Worm (Caenorhabditis elegans) whole organism, late embryonic: ENCODE results near the gene F11D11.6.

Experiments
- C08G9.2 ChIP-seq: sonication (generic microtip); optimal IDR thresholded peaks from 2 replicates; lab custom pipeline; 2016; ENCODE audit warnings: mild to moderate bottlenecking, missing genetic modification characterization, moderate library complexity, missing compliant biosample characterization
- C38D4.7 ChIP-seq: fragments of 200-800 bp; sonication (Bioruptor generic); optimal IDR thresholded peaks from 2 replicates; lab custom pipeline; 2018; ENCODE audit warnings: mild to moderate bottlenecking, missing genetic modification characterization, moderate library complexity, missing compliant biosample characterization
- F13H6.1 ChIP-seq: sonication (generic microtip); optimal IDR thresholded peaks from 2 replicates; lab custom pipeline; 2016; ENCODE audit warnings: missing genetic modification characterization, missing compliant biosample characterization
- K02D7.2 ChIP-seq: sonication (generic microtip); optimal IDR thresholded peaks from 2 replicates; lab custom pipeline; 2017; ENCODE audit warnings: mild to moderate bottlenecking, missing genetic modification characterization, missing compliant biosample characterization
- T23F11.4 ChIP-seq: fragments of 200-800 bp; sonication (Bioruptor generic); optimal IDR thresholded peaks from 2 replicates; lab custom pipeline; 2018; ENCODE audit warnings: mild to moderate bottlenecking, missing genetic modification characterization, missing compliant biosample characterization
- ahr-1 ChIP-seq: sonication (generic microtip); optimal IDR thresholded peaks from 2 replicates; lab custom pipeline; 2016; ENCODE audit warnings: missing genetic modification characterization, missing compliant biosample characterization
- ama-1 ChIP-seq: fragments of 150-350 bp; optimal IDR thresholded peaks from 2 replicates; lab custom pipeline; 2014
- ceh-18 ChIP-seq: sonication (generic microtip); optimal IDR thresholded peaks from 2 replicates; lab custom pipeline; 2016; ENCODE audit warnings: missing genetic modification characterization, missing compliant biosample characterization
- ceh-30 ChIP-seq: fragments of 150-350 bp; optimal IDR thresholded peaks from 2 replicates; lab custom pipeline; 2014; ENCODE audit warnings: missing biosample characterization, missing genetic modification characterization
- ceh-31 ChIP-seq: sonication (generic microtip); optimal IDR thresholded peaks from 2 replicates; lab custom pipeline; 2016; ENCODE audit warnings: missing genetic modification characterization, missing compliant biosample characterization
- ceh-34 ChIP-seq: sonication (generic microtip); optimal IDR thresholded peaks from 2 replicates; lab custom pipeline; 2016; ENCODE audit warnings: mild to moderate bottlenecking, missing genetic modification characterization, missing compliant biosample characterization
- ceh-48 ChIP-seq: sonication (generic microtip); optimal IDR thresholded peaks from 2 replicates; lab custom pipeline; 2016; ENCODE audit warnings: missing genetic modification characterization, inconsistent platforms, missing compliant biosample characterization
- ceh-9 ChIP-seq: sonication (generic microtip); optimal IDR thresholded peaks from 2 replicates; lab custom pipeline; 2016; ENCODE audit warnings: mild to moderate bottlenecking, missing genetic modification characterization, inconsistent platforms, missing compliant biosample characterization
- dmd-4 ChIP-seq: sonication (generic microtip); optimal IDR thresholded peaks from 2 replicates; lab custom pipeline; 2016; ENCODE audit warnings: borderline replicate concordance, missing genetic modification characterization, missing compliant biosample characterization
- dve-1 ChIP-seq: sonication (generic microtip); optimal IDR thresholded peaks from 2 replicates; lab custom pipeline; 2017; ENCODE audit warnings: antibody characterized with exemption, mild to moderate bottlenecking, missing genetic modification characterization, missing compliant biosample characterization
- elt-2 ChIP-seq: sonication (generic microtip); optimal IDR thresholded peaks from 2 replicates; lab custom pipeline; 2016; ENCODE audit warnings: missing genetic modification reagents, missing genetic modification characterization, missing compliant biosample characterization
- elt-4 ChIP-seq: sonication (generic microtip); optimal IDR thresholded peaks from 2 replicates; lab custom pipeline; 2016; ENCODE audit warnings: missing genetic modification characterization, missing compliant biosample characterization
- ets-4 ChIP-seq: sonication (generic microtip); optimal IDR thresholded peaks from 2 replicates; lab custom pipeline; 2016; ENCODE audit warnings: missing genetic modification characterization, missing compliant biosample characterization
- fkh-10 ChIP-seq: fragments of 150-350 bp; optimal IDR thresholded peaks from 2 replicates; lab custom pipeline; 2014; ENCODE audit warnings: missing biosample characterization, missing genetic modification reagents, missing genetic modification characterization
- gmeb-2 ChIP-seq: sonication (generic microtip); optimal IDR thresholded peaks from 2 replicates; lab custom pipeline; 2016; ENCODE audit warnings: missing genetic modification characterization, inconsistent platforms, missing compliant biosample characterization
- hlh-15 ChIP-seq: sonication (generic microtip); optimal IDR thresholded peaks from 2 replicates; lab custom pipeline; 2016; ENCODE audit warnings: missing genetic modification characterization, missing compliant biosample characterization
- hlh-30 ChIP-seq: sonication (generic microtip); optimal IDR thresholded peaks from 2 replicates; lab custom pipeline; 2017; ENCODE audit warnings: antibody characterized with exemption, missing genetic modification characterization, missing compliant biosample characterization; ENCODE audit not compliant: insufficient read depth
- hlh-8 ChIP-seq: sonication (generic microtip); optimal IDR thresholded peaks from 2 replicates; lab custom pipeline; 2016; ENCODE audit warnings: missing genotype, missing genetic modification characterization, missing compliant biosample characterization
- lin-11 ChIP-seq: fragments of 200-800 bp; sonication (Bioruptor generic); optimal IDR thresholded peaks from 2 replicates; lab custom pipeline; 2018; ENCODE audit warnings: mild to moderate bottlenecking, missing genetic modification characterization, missing compliant biosample characterization
- madf-2 ChIP-seq: sonication (generic microtip); optimal IDR thresholded peaks from 2 replicates; lab custom pipeline; 2017; ENCODE audit warnings: missing genetic modification characterization, missing compliant biosample characterization
- mec-3 ChIP-seq: sonication (generic microtip); optimal IDR thresholded peaks from 2 replicates; lab custom pipeline; 2016; ENCODE audit warnings: borderline replicate concordance, missing genetic modification characterization, missing compliant biosample characterization
- nfya-1 ChIP-seq: sonication (generic microtip); optimal IDR thresholded peaks from 2 replicates; lab custom pipeline; 2017; ENCODE audit warnings: missing genetic modification characterization, mild to moderate bottlenecking, missing compliant biosample characterization, antibody characterized with exemption, moderate library complexity
- nhr-232 ChIP-seq: sonication (generic microtip); optimal IDR thresholded peaks from 2 replicates; lab custom pipeline; 2016; ENCODE audit warnings: missing genetic modification characterization, missing compliant biosample characterization
- npax-4 ChIP-seq: sonication (generic microtip); optimal IDR thresholded peaks from 2 replicates; lab custom pipeline; 2016; ENCODE audit warnings: missing genetic modification characterization, missing compliant biosample characterization
- pax-1 ChIP-seq: fragments of 150-350 bp; optimal IDR thresholded peaks from 2 replicates; lab custom pipeline; 2014; ENCODE audit warnings: missing biosample characterization, missing genetic modification characterization
- pha-2 ChIP-seq: sonication (generic microtip); optimal IDR thresholded peaks from 2 replicates; lab custom pipeline; 2017; ENCODE audit warnings: mild to moderate bottlenecking, missing genetic modification characterization, missing compliant biosample characterization
- pha-4 ChIP-seq: fragments of 150-350 bp; optimal IDR thresholded peaks from 2 replicates; lab custom pipeline; 2018; ENCODE audit warnings: missing biosample characterization, missing genetic modification reagents, missing genetic modification characterization
- rnt-1 ChIP-seq: sonication (generic microtip); optimal IDR thresholded peaks from 2 replicates; lab custom pipeline; 2016; ENCODE audit warnings: missing genetic modification characterization, missing compliant biosample characterization
- sox-2 ChIP-seq: fragments of 200-800 bp; sonication (Bioruptor generic); IDR thresholded peaks from 2 replicates; pipeline ENCODE4 v1.3.6; 2022; ENCODE audit warnings: missing genetic modification reagents, missing genetic modification characterization, missing compliant biosample characterization
- sox-4 ChIP-seq: sonication (generic microtip); optimal IDR thresholded peaks from 2 replicates; lab custom pipeline; 2017; ENCODE audit warnings: mild to moderate bottlenecking, missing genetic modification characterization, inconsistent platforms, missing compliant biosample characterization
- syd-9 ChIP-seq: sonication (generic microtip); optimal IDR thresholded peaks from 2 replicates; lab custom pipeline; 2016; ENCODE audit warnings: mild to moderate bottlenecking, missing genetic modification characterization, moderate library complexity, missing compliant biosample characterization
- tbx-2 ChIP-seq: sonication (generic microtip); optimal IDR thresholded peaks from 2 replicates; lab custom pipeline; 2016; ENCODE audit warnings: missing genetic modification characterization, missing compliant biosample characterization
- ttx-3 ChIP-seq: sonication (generic microtip); optimal IDR thresholded peaks from 2 replicates; lab custom pipeline; 2016; ENCODE audit warnings: missing genetic modification reagents, missing genetic modification characterization, missing compliant biosample characterization
- unc-42 ChIP-seq: sonication (generic microtip); optimal IDR thresholded peaks from 2 replicates; lab custom pipeline; 2016; ENCODE audit warnings: missing genotype, missing genetic modification characterization, missing compliant biosample characterization
- unc-55 ChIP-seq: sonication (generic microtip); optimal IDR thresholded peaks from 2 replicates; lab custom pipeline; 2017; ENCODE audit warnings: missing biosample characterization, missing genetic modification reagents, missing genetic modification characterization
- unc-86 ChIP-seq: sonication (generic microtip); optimal IDR thresholded peaks from 2 replicates; lab custom pipeline; 2016; ENCODE audit warnings: missing genetic modification characterization, missing compliant biosample characterization
- zip-5 ChIP-seq: sonication (generic microtip); optimal IDR thresholded peaks from 2 replicates; lab custom pipeline; 2016; ENCODE audit warnings: missing genetic modification characterization, missing compliant biosample characterization

Gene F11D11.6

DNA sequence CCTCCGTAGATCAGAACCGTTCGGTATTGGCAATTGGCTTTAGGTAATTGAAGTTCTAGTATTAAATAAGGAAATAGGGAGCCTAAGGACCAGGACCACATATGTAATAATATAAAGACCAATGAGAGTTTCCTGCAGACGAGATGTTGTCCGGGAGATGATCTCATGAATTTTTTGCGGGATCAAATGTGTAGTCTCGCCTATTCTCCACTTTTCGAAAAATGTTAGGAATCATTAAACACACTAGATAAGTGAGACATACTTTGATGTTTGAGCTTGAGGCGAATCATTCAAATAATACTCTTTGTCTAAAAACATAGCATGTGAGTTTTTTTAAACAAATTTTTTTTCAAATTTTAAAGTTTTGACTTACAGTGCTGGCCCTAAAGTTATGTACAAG lies at the start of gene F11D11.6:
F11D11.6 (minus strand) TSS at position 101 of the 400 bp plus-strand sequence.
- TF ChIP-seq ceh-48 (no peak), ama-1 (lab: Kevin White, UChicago) (no peak), ets-4 (tag; lab: Kevin White, UChicago) (no peak), ttx-3 (tag; lab: Kevin White, UChicago) (no peak), unc-42 (tag; lab: Kevin White, UChicago) (no peak), pha-4 (tag; lab: Kevin White, UChicago) (no peak), nfya-1 (no peak), dmd-4 (tag; lab: Kevin White, UChicago) (no peak), gmeb-2 (tag; lab: Kevin White, UChicago) (no peak), sox-2 (GFP tag; lab: Robert Waterston, UW) (no peak), lin-11 (tag; lab: Kevin White, UChicago) (no peak), ceh-18 (tag; lab: Kevin White, UChicago) (no peak), ceh-31 (no peak), C08G9.2 (tag; lab: Kevin White, UChicago) (no peak), npax-4 (tag; lab: Kevin White, UChicago) (no peak), elt-4 (tag; lab: Kevin White, UChicago) (no peak), T23F11.4 (GFP tag; lab: Kevin White, UChicago) (no peak), madf-2 (tag; lab: Kevin White, UChicago) (no peak), ceh-9 (tag; lab: Kevin White, UChicago) (no peak), zip-5 (no peak)

DNA sequence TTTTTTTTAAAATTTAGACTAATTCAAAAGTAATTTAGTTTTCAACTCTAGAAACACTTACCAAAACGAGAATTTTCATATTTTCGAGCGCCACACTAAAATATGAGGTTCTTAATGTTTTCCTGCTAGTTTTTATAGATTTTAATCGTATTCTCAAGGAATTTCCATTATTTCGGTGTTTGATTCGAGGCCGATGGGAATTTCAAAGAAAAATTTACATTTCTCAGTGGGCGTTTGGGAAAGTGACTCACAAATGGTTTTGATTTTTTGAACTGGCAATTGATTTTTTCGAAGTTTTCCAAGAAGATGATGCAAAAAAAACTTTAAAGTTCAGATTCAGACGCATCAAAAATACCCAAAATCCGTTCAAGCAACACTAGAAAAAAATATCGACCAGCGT lies 49.1 kb upstream of the F11D11.6 start, which contains the start of gene C54E10.11:
C54E10.11 (minus strand) TSS at position 101 of the 400 bp plus-strand sequence.
- no peak for TF ChIP-seq ahr-1 (tag; lab: Kevin White, UChicago)
- TF ChIP-seq hlh-30: no peak
- no peak for TF ChIP-seq unc-55 (GFP tag; lab: Kevin White, UChicago)
- no peak for TF ChIP-seq sox-2 (GFP tag; lab: Robert Waterston, UW)
- TF ChIP-seq sox-4 (tag; lab: Kevin White, UChicago): no peak
- no peak for TF ChIP-seq unc-86 (tag; lab: Kevin White, UChicago)
- no peak for TF ChIP-seq ceh-30 (tag; lab: Kevin White, UChicago)
- TF ChIP-seq pha-4 (tag; lab: Kevin White, UChicago): no peak
- no peak for TF ChIP-seq fkh-10 (GFP tag; lab: Kevin White, UChicago)
- no peak for TF ChIP-seq syd-9 (tag; lab: Kevin White, UChicago)
- no peak for TF ChIP-seq C38D4.7
- no peak for TF ChIP-seq pha-2
- no peak for TF ChIP-seq nhr-232 (tag; lab: Kevin White, UChicago)
- TF ChIP-seq tbx-2 (tag; lab: Kevin White, UChicago): no peak
- no peak for TF ChIP-seq rnt-1 (tag; lab: Kevin White, UChicago)
- TF ChIP-seq madf-2 (tag; lab: Kevin White, UChicago): no peak
- no peak for TF ChIP-seq hlh-15
- no peak for TF ChIP-seq K02D7.2 (tag; lab: Kevin White, UChicago)

DNA sequence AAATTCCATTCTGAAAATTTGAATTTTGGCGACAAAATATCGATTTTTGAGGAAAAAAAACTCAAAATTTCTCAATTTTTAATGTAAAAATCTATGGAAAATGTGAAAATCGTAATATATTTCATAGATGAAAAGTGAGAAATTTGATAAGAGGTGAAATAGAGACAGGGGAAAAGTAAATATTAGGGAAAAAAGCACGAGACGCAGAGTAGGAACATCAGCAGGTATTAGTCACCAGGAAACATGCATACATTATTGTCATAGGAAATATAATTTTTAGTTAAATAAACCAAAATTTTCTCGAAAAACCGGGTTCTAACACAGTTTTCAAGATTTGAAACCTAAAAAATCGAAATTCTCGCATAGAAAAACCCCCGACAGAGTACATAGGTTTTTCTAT lies 47.9 kb upstream of the F11D11.6 start, which contains the start of gene nhr-170:
nhr-170 (minus strand) TSS at position 16 of the 400 bp plus-strand sequence.
- TF ChIP-seq mec-3: no peak
- no peak for TF ChIP-seq ceh-34 (tag; lab: Kevin White, UChicago)
- no peak for TF ChIP-seq ama-1 (lab: Kevin White, UChicago)
- TF ChIP-seq unc-86 (tag; lab: Kevin White, UChicago): no peak
- no peak for TF ChIP-seq elt-2 (tag; lab: Kevin White, UChicago)
- TF ChIP-seq hlh-8 (tag; lab: Kevin White, UChicago): no peak
- TF ChIP-seq nfya-1: no peak
- no peak for TF ChIP-seq dve-1 (tag; lab: Kevin White, UChicago)
- TF ChIP-seq C38D4.7: no peak
- no peak for TF ChIP-seq F13H6.1
- TF ChIP-seq sox-4 (tag; lab: Kevin White, UChicago): no peak
- TF ChIP-seq syd-9 (tag; lab: Kevin White, UChicago): no peak
- TF ChIP-seq pax-1 (tag; lab: Kevin White, UChicago): no peak
- no peak for TF ChIP-seq unc-55 (GFP tag; lab: Kevin White, UChicago)
